Fruit fly (Drosophila melanogaster): ENCODE data around the gene fz2.
A peak's percentile ranks its signal among the peaks of the same experiment; 100 is the strongest.

fz2 gene

DNA sequence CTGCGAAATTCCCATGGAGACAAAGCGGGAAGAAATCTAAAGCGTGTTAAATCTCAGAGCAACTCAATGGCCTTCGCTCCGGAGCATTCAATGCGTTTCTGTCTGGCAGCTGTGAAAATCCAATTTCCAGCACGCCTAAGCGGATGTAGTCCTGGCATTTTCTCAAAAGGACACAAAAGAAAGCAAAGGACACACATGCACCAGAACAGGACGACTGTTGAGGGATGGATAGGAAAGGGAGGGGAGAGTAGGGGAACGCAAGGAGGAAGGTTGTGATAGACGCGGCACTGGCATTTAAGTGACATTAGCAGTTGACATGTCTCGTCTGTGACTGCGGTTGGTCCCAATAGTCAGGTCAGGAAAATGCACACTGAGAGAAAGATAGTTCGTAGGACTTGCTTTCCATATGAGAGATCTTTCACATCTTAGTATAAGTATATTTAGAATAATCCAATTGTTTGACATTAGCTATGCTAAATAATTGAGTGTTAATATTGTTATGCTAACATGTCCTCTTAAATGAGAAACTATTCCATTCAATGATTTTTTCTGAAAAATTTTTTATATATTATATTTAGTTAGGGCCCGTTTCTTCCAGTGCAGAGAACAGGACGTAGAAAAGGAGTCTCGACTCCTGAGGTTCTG is 55.9 kb downstream of the fz2 start (continued):
- TF ChIP-seq CG8388 (GFP tag; optimal IDR thresholded peaks at IDR 0.05) (peak; percentile 29), C15 (GFP tag; IDR thresholded peaks at IDR 0.05) (no peak), CG11695 (GFP tag; IDR thresholded peaks at IDR 0.05) (no peak), trem (tag; optimal IDR thresholded peaks at IDR 0.05) (peak; percentile 44), CG3726 (GFP tag; IDR thresholded peaks at IDR 0.05) (no peak), Antp (GFP tag; optimal IDR thresholded peaks at IDR 0.05) (no peak)

DNA sequence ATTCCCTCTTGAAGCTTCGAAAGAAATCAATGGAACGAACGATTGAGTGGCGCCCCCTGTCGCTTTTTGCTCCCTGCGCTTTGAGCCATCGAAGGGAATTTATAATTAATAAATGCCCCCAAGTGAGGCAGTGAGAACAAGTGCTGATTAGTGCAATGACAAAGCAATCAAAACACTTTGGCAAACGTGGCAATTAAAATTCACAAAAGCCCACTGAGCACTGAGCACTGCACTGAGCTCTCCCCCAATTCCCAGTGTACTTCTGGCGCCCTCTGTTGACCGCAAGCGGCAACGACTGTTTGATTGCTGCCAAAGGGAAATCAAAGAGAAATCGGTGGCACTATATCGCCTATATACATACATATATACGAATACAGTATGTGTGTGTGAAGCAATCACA is 57.2 kb downstream of the fz2 start:
- TF ChIP-seq CG10209 (GFP tag; optimal IDR thresholded peaks at IDR 0.05), result no peak
- TF ChIP-seq stwl (tag; optimal IDR thresholded peaks at IDR 0.05), result peak; percentile 9
- peak; percentile 5 for TF ChIP-seq tio (GFP tag; optimal IDR thresholded peaks at IDR 0.05)
- peak; percentile 15 for TF ChIP-seq CG2678 (tag; optimal IDR thresholded peaks at IDR 0.05)
- peak; percentile 4 for TF ChIP-seq grau (tag; optimal IDR thresholded peaks at IDR 0.05)
- no peak for TF ChIP-seq ab (GFP tag; optimal IDR thresholded peaks at IDR 0.05)
- TF ChIP-seq CG10979 (tag; optimal IDR thresholded peaks at IDR 0.05), result peak; percentile 33
- TF ChIP-seq Nf-YC (tag; optimal IDR thresholded peaks at IDR 0.05), result peak; percentile 11
- peak; percentile 40 for TF ChIP-seq CG18262 (tag; optimal IDR thresholded peaks at IDR 0.05)
- TF ChIP-seq Sox102F (GFP tag; optimal IDR thresholded peaks at IDR 0.05), result peak; percentile 12
- peak; percentile 88 for TF ChIP-seq Ets65A (GFP tag)
- TF ChIP-seq Med (GFP tag), result peak; percentile 73
- peak; percentile 6 for TF ChIP-seq gsb-n (tag; optimal IDR thresholded peaks at IDR 0.05)
- TF ChIP-seq Ets97D (GFP tag; optimal IDR thresholded peaks at IDR 0.05), result no peak
- TF ChIP-seq CG2712 (tag; optimal IDR thresholded peaks at IDR 0.05), result peak; percentile 25
- TF ChIP-seq Xbp1 (GFP tag; optimal IDR thresholded peaks at IDR 0.05), result peak; percentile 5
- no peak for TF ChIP-seq CG14050 (GFP tag; IDR thresholded peaks at IDR 0.05)
- 0 out of 2 replicates have a peak, but pooled peaks have one; percentile 35 for TF ChIP-seq ara (GFP tag; IDR thresholded peaks at IDR 0.05)
- TF ChIP-seq CG11093 (GFP tag; IDR thresholded peaks at IDR 0.05), result no peak
- TF ChIP-seq CG10543 (GFP tag; optimal IDR thresholded peaks at IDR 0.05), result no peak
- no peak for TF ChIP-seq CG13424 (tag; optimal IDR thresholded peaks at IDR 0.05)
- 0 out of 2 replicates have a peak, but pooled peaks have one; percentile 30 for TF ChIP-seq seq (GFP tag; IDR thresholded peaks at IDR 0.05)
- TF ChIP-seq CG4707 (GFP tag; optimal IDR thresholded peaks at IDR 0.05), result no peak
- no peak for TF ChIP-seq B-H1 (GFP tag; IDR thresholded peaks at IDR 0.05)
- TF ChIP-seq Sox100B (GFP tag; optimal IDR thresholded peaks at IDR 0.05), result peak; percentile 28
- no peak for TF ChIP-seq CG4730 (GFP tag; IDR thresholded peaks at IDR 0.05)
- no peak for TF ChIP-seq eyg (GFP tag; optimal IDR thresholded peaks at IDR 0.05)
- peak in 1 of 2 experiments; percentile 6 for TF ChIP-seq chif (GFP tag; optimal IDR thresholded peaks at IDR 0.05)
- TF ChIP-seq CG31224 (GFP tag; IDR thresholded peaks at IDR 0.05), result 0 out of 2 replicates have a peak, but pooled peaks have one; percentile 23
- TF ChIP-seq nmo (GFP tag; optimal IDR thresholded peaks at IDR 0.05), result peak; percentile 22
- peak; percentile 31 for TF ChIP-seq CoRest (tag; optimal IDR thresholded peaks at IDR 0.05)
- TF ChIP-seq Trl (optimal IDR thresholded peaks at IDR 0.05), result peak in 1 of 2 experiments; percentile 2
- no peak for TF ChIP-seq Trl (GFP tag; optimal IDR thresholded peaks at IDR 0.05)
- peak; percentile 93 for TF ChIP-seq CTCF (GFP tag; optimal IDR thresholded peaks at IDR 0.05)
- TF ChIP-seq CG13775 (GFP tag; optimal IDR thresholded peaks at IDR 0.05), result peak; percentile 24
- peak; percentile 20 for TF ChIP-seq CG9437 (GFP tag; optimal IDR thresholded peaks at IDR 0.05)
- no peak for TF ChIP-seq Dref (GFP tag; IDR thresholded peaks at IDR 0.05)
- TF ChIP-seq CG17829 (tag; optimal IDR thresholded peaks at IDR 0.05), result peak; percentile 25
- peak; percentile 7 for TF ChIP-seq Blimp-1 (GFP tag; optimal IDR thresholded peaks at IDR 0.05)
- peak in 1 of 2 experiments; percentile 23 for TF ChIP-seq Hr78 (GFP tag; optimal IDR thresholded peaks at IDR 0.05)
- TF ChIP-seq dmrt99B (tag; optimal IDR thresholded peaks at IDR 0.05), result peak; percentile 5
- TF ChIP-seq H15 (GFP tag; IDR thresholded peaks at IDR 0.05), result 0 out of 3 replicates have a peak, but pooled peaks have one; percentile 35
- TF ChIP-seq CG17361 (GFP tag; IDR thresholded peaks at IDR 0.05), result peak; percentile 57; the same call in 2 of the 3 replicates
